Worm (Caenorhabditis elegans) whole organism, L3 larva: ENCODE data around the gene C50F7.9.
A peak's percentile ranks its signal among the peaks of the same experiment; 100 is the strongest.

Experiments
- R02D3.7 ChIP-seq: fragments of 150-350 bp; optimal IDR thresholded peaks from 2 replicates; lab custom pipeline; 2014; ENCODE audit warnings: missing biosample characterization, missing genetic modification characterization
- ZK546.5 ChIP-seq: sonication (generic microtip); optimal IDR thresholded peaks from 2 replicates; lab custom pipeline; 2017; ENCODE audit warnings: missing biosample characterization, missing genetic modification characterization
- aly-2 ChIP-seq: fragments of 150-350 bp; optimal IDR thresholded peaks from 2 replicates; lab custom pipeline; 2014; ENCODE audit warnings: missing biosample characterization, missing genetic modification characterization
- ama-1 ChIP-seq: fragments of 150-350 bp; optimal IDR thresholded peaks from 2 replicates; lab custom pipeline; 2018
- ceh-28 ChIP-seq: fragments of 150-350 bp; optimal IDR thresholded peaks from 2 replicates; lab custom pipeline; 2014; ENCODE audit warnings: missing biosample characterization, missing genetic modification reagents, missing genetic modification characterization
- ceh-82 ChIP-seq: fragments of 150-350 bp; optimal IDR thresholded peaks from 2 replicates; lab custom pipeline; 2014; ENCODE audit warnings: missing biosample characterization, missing genetic modification characterization
- ceh-9 ChIP-seq: sonication (generic microtip); optimal IDR thresholded peaks from 2 replicates; lab custom pipeline; 2018; ENCODE audit warnings: missing biosample characterization, missing genetic modification characterization
- daf-12 ChIP-seq: fragments of 150-350 bp; optimal IDR thresholded peaks from 2 replicates; lab custom pipeline; 2014; ENCODE audit warnings: missing biosample characterization, missing genetic modification reagents, missing genetic modification characterization
- egl-27 ChIP-seq: sonication (generic microtip); optimal IDR thresholded peaks from 4 replicates; lab custom pipeline; 2017; ENCODE audit warnings: missing biosample characterization, missing genetic modification reagents, missing genetic modification characterization
- egl-5 ChIP-seq: fragments of 150-350 bp; optimal IDR thresholded peaks from 2 replicates; lab custom pipeline; 2017; ENCODE audit warnings: missing biosample characterization, missing genetic modification reagents, missing genetic modification characterization, inconsistent platforms
- elt-1 ChIP-seq: fragments of 150-350 bp; optimal IDR thresholded peaks from 2 replicates; lab custom pipeline; 2014; ENCODE audit warnings: missing biosample characterization, missing genetic modification characterization
- elt-2 ChIP-seq: sonication (generic microtip); optimal IDR thresholded peaks from 2 replicates; lab custom pipeline; 2016; ENCODE audit warnings: missing genetic modification reagents, mild to moderate bottlenecking, missing genetic modification characterization, missing compliant biosample characterization
- elt-3 ChIP-seq, 3 experiments: fragments of 150-350 bp in 1 of 3; sonication (generic microtip) in 2 of 3; optimal IDR thresholded peaks; 2 replicates in 2 of 3; 4 replicates in 1 of 3; lab custom pipeline; 2014 to 2017; ENCODE audit warnings: missing biosample characterization in 3 of 3, missing genetic modification characterization in 3 of 3
- eor-1 ChIP-seq, 2 experiments: fragments of 150-350 bp; optimal IDR thresholded peaks; 2 replicates each; lab custom pipeline; 2014 to 2018; ENCODE audit warnings: missing biosample characterization in 2 of 2, missing genetic modification characterization in 2 of 2
- fkh-10 ChIP-seq: sonication (generic microtip); optimal IDR thresholded peaks from 2 replicates; lab custom pipeline; 2017; ENCODE audit warnings: missing biosample characterization, missing genetic modification reagents, missing genetic modification characterization
- fkh-2 ChIP-seq: fragments of 150-350 bp; optimal IDR thresholded peaks from 2 replicates; lab custom pipeline; 2014; ENCODE audit warnings: missing biosample characterization, missing genetic modification reagents, missing genetic modification characterization
- fos-1 ChIP-seq: fragments of 150-350 bp; optimal IDR thresholded peaks from 2 replicates; lab custom pipeline; 2014; ENCODE audit warnings: missing biosample characterization, missing genetic modification characterization
- hmg-11 ChIP-seq: sonication (generic microtip); optimal IDR thresholded peaks from 2 replicates; lab custom pipeline; 2016; ENCODE audit warnings: missing genetic modification characterization, missing compliant biosample characterization
- jun-1 ChIP-seq: fragments of 150-350 bp; optimal IDR thresholded peaks from 2 replicates; lab custom pipeline; 2014; ENCODE audit warnings: missing biosample characterization, missing genetic modification reagents, missing genetic modification characterization
- lin-15B ChIP-seq: fragments of 150-350 bp; optimal IDR thresholded peaks from 2 replicates; lab custom pipeline; 2014; ENCODE audit warnings: missing biosample characterization, missing genetic modification characterization
- lin-39 ChIP-seq: fragments of 150-350 bp; optimal IDR thresholded peaks from 2 replicates; lab custom pipeline; 2018; ENCODE audit warnings: missing biosample characterization, missing genetic modification reagents, missing genetic modification characterization
- lsy-12 ChIP-seq: sonication (generic microtip); optimal IDR thresholded peaks from 2 replicates; lab custom pipeline; 2016; ENCODE audit warnings: mild to moderate bottlenecking, missing genetic modification characterization, missing compliant biosample characterization
- mdl-1 ChIP-seq: fragments of 150-350 bp; optimal IDR thresholded peaks from 2 replicates; lab custom pipeline; 2014; ENCODE audit warnings: missing biosample characterization, missing genetic modification characterization
- mml-1 ChIP-seq: fragments of 150-350 bp; sonication (generic microtip); optimal IDR thresholded peaks from 3 replicates; lab custom pipeline; 2014; ENCODE audit warnings: missing biosample characterization, missing genetic modification characterization
- nfya-1 ChIP-seq: sonication (generic microtip); optimal IDR thresholded peaks from 2 replicates; lab custom pipeline; 2017; ENCODE audit warnings: missing genetic modification characterization, mild to moderate bottlenecking, missing compliant biosample characterization, antibody characterized with exemption, moderate library complexity; ENCODE audit not compliant: insufficient read depth
- nhr-11 ChIP-seq: fragments of 150-350 bp; optimal IDR thresholded peaks from 2 replicates; lab custom pipeline; 2014; ENCODE audit warnings: missing biosample characterization, missing genetic modification characterization
- nhr-12 ChIP-seq: fragments of 150-350 bp; optimal IDR thresholded peaks from 2 replicates; lab custom pipeline; 2014; ENCODE audit warnings: missing biosample characterization, missing genetic modification characterization
- nhr-23 ChIP-seq: fragments of 150-350 bp; optimal IDR thresholded peaks from 2 replicates; lab custom pipeline; 2014; ENCODE audit warnings: missing biosample characterization, missing genetic modification reagents, missing genetic modification characterization
- nhr-237 ChIP-seq: fragments of 150-350 bp; optimal IDR thresholded peaks from 2 replicates; lab custom pipeline; 2014; ENCODE audit warnings: missing biosample characterization, missing genetic modification characterization
- nhr-25 ChIP-seq: sonication (generic microtip); optimal IDR thresholded peaks from 2 replicates; lab custom pipeline; 2017; ENCODE audit warnings: missing biosample characterization, missing genetic modification characterization
- nhr-28 ChIP-seq: fragments of 150-350 bp; optimal IDR thresholded peaks from 2 replicates; lab custom pipeline; 2014; ENCODE audit warnings: missing biosample characterization, missing genetic modification characterization
- nhr-67 ChIP-seq: fragments of 150-350 bp; optimal IDR thresholded peaks from 2 replicates; lab custom pipeline; 2014; ENCODE audit warnings: missing biosample characterization, missing genetic modification characterization
- nhr-76 ChIP-seq: fragments of 150-350 bp; sonication (generic microtip); optimal IDR thresholded peaks from 5 replicates; lab custom pipeline; 2014; ENCODE audit warnings: missing biosample characterization, missing genetic modification characterization
- nhr-77 ChIP-seq: fragments of 150-350 bp; optimal IDR thresholded peaks from 2 replicates; lab custom pipeline; 2014; ENCODE audit warnings: missing biosample characterization, missing genetic modification characterization
- pha-4 ChIP-seq: fragments of 150-350 bp; optimal IDR thresholded peaks from 2 replicates; lab custom pipeline; 2014; ENCODE audit warnings: missing biosample characterization, missing genetic modification reagents, missing genetic modification characterization
- pqm-1 ChIP-seq: fragments of 150-350 bp; optimal IDR thresholded peaks from 2 replicates; lab custom pipeline; 2017; ENCODE audit warnings: missing biosample characterization, missing genetic modification characterization, inconsistent platforms
- sea-2 ChIP-seq: fragments of 150-350 bp; sonication (generic microtip); optimal IDR thresholded peaks from 4 replicates; lab custom pipeline; 2014; ENCODE audit warnings: missing biosample characterization, missing genetic modification reagents, missing genetic modification characterization
- skn-1 ChIP-seq: fragments of 150-350 bp; optimal IDR thresholded peaks from 2 replicates; lab custom pipeline; 2014; ENCODE audit warnings: missing biosample characterization, missing genetic modification characterization
- snpc-4 ChIP-seq: fragments of 150-350 bp; optimal IDR thresholded peaks from 2 replicates; lab custom pipeline; 2014; ENCODE audit warnings: missing biosample characterization, missing genetic modification characterization
- tbx-2 ChIP-seq: sonication (generic microtip); optimal IDR thresholded peaks from 2 replicates; lab custom pipeline; 2016; ENCODE audit warnings: mild to moderate bottlenecking, missing genetic modification characterization, missing compliant biosample characterization
- unc-39 ChIP-seq: sonication (generic microtip); optimal IDR thresholded peaks from 4 replicates; lab custom pipeline; 2017; ENCODE audit warnings: missing biosample characterization, missing genetic modification characterization
- unc-62 ChIP-seq: fragments of 150-350 bp; sonication (generic microtip); optimal IDR thresholded peaks from 4 replicates; lab custom pipeline; 2014; ENCODE audit warnings: missing biosample characterization, missing genetic modification reagents, missing genetic modification characterization
- zag-1 ChIP-seq: fragments of 150-350 bp; optimal IDR thresholded peaks from 2 replicates; lab custom pipeline; 2014; ENCODE audit warnings: missing biosample characterization, missing genetic modification characterization
- ztf-11 ChIP-seq: fragments of 150-350 bp; optimal IDR thresholded peaks from 2 replicates; lab custom pipeline; 2014; ENCODE audit warnings: missing biosample characterization, missing genetic modification characterization

Gene C50F7.9

ce11 chrIV:7731960-7732359, at the start of gene C50F7.9, which contains the start of gene C50F7.3:
Gene C50F7.9, minus strand, starts transcription at chrIV:7732060.
Gene C50F7.3, plus strand, starts transcription at chrIV:7732329.
- TF ChIP-seq R02D3.7 (no peak), nhr-11 (tag; lab: Kevin White, UChicago) (no peak), mdl-1 (tag; lab: Kevin White, UChicago) (no peak), zag-1 (tag; lab: Kevin White, UChicago) (no peak), nhr-12 (tag; lab: Kevin White, UChicago) (no peak), ZK546.5 (tag; lab: Kevin White, UChicago) (no peak), fkh-10 (GFP tag; lab: Kevin White, UChicago) (no peak), eor-1 (tag; optimal IDR thresholded peaks at IDR 0.05; lab: Kevin White, UChicago) (no peak), ztf-11 (no peak), mml-1 (tag; lab: Kevin White, UChicago) (no peak), elt-3 (tag; optimal IDR thresholded peaks at IDR 0.05; lab: Kevin White, UChicago) (no peak), snpc-4 (tag; lab: Kevin White, UChicago) (no peak), nhr-25 (tag; lab: Kevin White, UChicago) (no peak), elt-2 (no peak), fkh-2 (tag; lab: Kevin White, UChicago) (no peak), skn-1 (tag; lab: Kevin White, UChicago) (no peak)

ce11 chrIV:7778865-7779264, 47.0 kb upstream of the C50F7.9 start, which contains the start of gene rpap-3:
Gene rpap-3, minus strand, starts transcription at chrIV:7778965.
- TF ChIP-seq egl-27 (tag; lab: Kevin White, UChicago), result no peak
- TF ChIP-seq jun-1 (tag; lab: Kevin White, UChicago), result no peak
- TF ChIP-seq fkh-2 (tag; lab: Kevin White, UChicago), result no peak

ce11 chrIV:7775725-7776124, 43.9 kb upstream of the C50F7.9 start, which contains the start of gene swd-2.1:
Gene swd-2.1, plus strand, starts transcription at chrIV:7776025.
- TF ChIP-seq skn-1 (tag; lab: Kevin White, UChicago), result no peak
- TF ChIP-seq nhr-237 (tag; lab: Kevin White, UChicago), result no peak
- no peak for TF ChIP-seq nhr-77 (tag; lab: Kevin White, UChicago)
- TF ChIP-seq elt-2, result no peak
- TF ChIP-seq nhr-76, result no peak
- TF ChIP-seq elt-3 (tag; optimal IDR thresholded peaks at IDR 0.05; lab: Kevin White, UChicago), result no peak
- no peak for TF ChIP-seq unc-39 (tag; lab: Kevin White, UChicago)
- no peak for TF ChIP-seq nfya-1
- no peak for TF ChIP-seq snpc-4 (tag; lab: Kevin White, UChicago)
- no peak for TF ChIP-seq egl-5
- no peak for TF ChIP-seq ceh-9 (tag; lab: Kevin White, UChicago)
- TF ChIP-seq elt-1 (tag; lab: Kevin White, UChicago), result no peak
- TF ChIP-seq unc-62 (GFP tag; lab: Kevin White, UChicago), result no peak
- no peak for TF ChIP-seq fkh-2 (tag; lab: Kevin White, UChicago)
- no peak for TF ChIP-seq fkh-10 (GFP tag; lab: Kevin White, UChicago)

- TF ChIP-seq nhr-25 (tag; lab: Kevin White, UChicago) (no peak), pqm-1 (tag; lab: Kevin White, UChicago) (no peak), ceh-9 (tag; lab: Kevin White, UChicago) (no peak), nhr-11 (tag; lab: Kevin White, UChicago) (no peak), sea-2 (GFP tag; lab: Kevin White, UChicago) (no peak), lsy-12 (tag; lab: Kevin White, UChicago) (no peak), ceh-82 (tag; lab: Kevin White, UChicago) (no peak), ztf-11 (no peak), zag-1 (tag; lab: Kevin White, UChicago) (no peak), fkh-2 (tag; lab: Kevin White, UChicago) (no peak), tbx-2 (tag; lab: Kevin White, UChicago) (no peak), mml-1 (tag; lab: Kevin White, UChicago) (no peak), R02D3.7 (peak; percentile 5), jun-1 (tag; lab: Kevin White, UChicago) (no peak), aly-2 (no peak), egl-27 (tag; lab: Kevin White, UChicago) (no peak), ceh-28 (no peak), skn-1 (tag; lab: Kevin White, UChicago) (no peak), unc-39 (tag; lab: Kevin White, UChicago) (no peak), lin-15B (peak; percentile 75), nfya-1 (no peak), elt-2 (peak; percentile 3), nhr-237 (tag; lab: Kevin White, UChicago) (no peak), nhr-76 (no peak), pha-4 (tag; lab: Kevin White, UChicago) (peak; percentile 72), snpc-4 (tag; lab: Kevin White, UChicago) (peak; percentile 13), ama-1 (lab: Kevin White, UChicago) (no peak), lin-39 (tag; lab: Kevin White, UChicago) (no peak), mdl-1 (tag; lab: Kevin White, UChicago) (no peak), nhr-28 (no peak), egl-5 (no peak), nhr-67 (tag; lab: Kevin White, UChicago) (no peak), fos-1 (tag; lab: Kevin White, UChicago) (no peak), daf-12 (tag; lab: Kevin White, UChicago) (no peak), nhr-77 (tag; lab: Kevin White, UChicago) (no peak), nhr-23 (tag; lab: Kevin White, UChicago) (peak; percentile 28), hmg-11 (no peak)
Measured at ce11 chrIV:7774206-7774605, 42.3 kb upstream of the C50F7.9 start, which contains the start of the genes hcf-1 and swd-2.2. Gene hcf-1, minus strand, starts transcription at chrIV:7774275. Gene swd-2.2, plus strand, starts transcription at chrIV:7774411.
